Fruit fly (Drosophila melanogaster) whole organism: ENCODE data around the gene Aplip1.

Source experiments
- CG8478 ChIP-seq: fragments of >200 bp; optimal IDR thresholded peaks from 2 replicates; lab custom pipeline; 2018; ENCODE audit warnings: inconsistent platforms
- Dll ChIP-seq: fragments of >200 bp; optimal IDR thresholded peaks from 2 replicates; lab custom pipeline; 2017
- psq ChIP-seq: fragments of >200 bp; optimal IDR thresholded peaks from 2 replicates; lab custom pipeline; 2017
- usp ChIP-seq: fragments of >200 bp; optimal IDR thresholded peaks from 2 replicates; lab custom pipeline; 2017; ENCODE audit warnings: missing biosample characterization, missing genetic modification characterization, mixed read lengths

DNA sequence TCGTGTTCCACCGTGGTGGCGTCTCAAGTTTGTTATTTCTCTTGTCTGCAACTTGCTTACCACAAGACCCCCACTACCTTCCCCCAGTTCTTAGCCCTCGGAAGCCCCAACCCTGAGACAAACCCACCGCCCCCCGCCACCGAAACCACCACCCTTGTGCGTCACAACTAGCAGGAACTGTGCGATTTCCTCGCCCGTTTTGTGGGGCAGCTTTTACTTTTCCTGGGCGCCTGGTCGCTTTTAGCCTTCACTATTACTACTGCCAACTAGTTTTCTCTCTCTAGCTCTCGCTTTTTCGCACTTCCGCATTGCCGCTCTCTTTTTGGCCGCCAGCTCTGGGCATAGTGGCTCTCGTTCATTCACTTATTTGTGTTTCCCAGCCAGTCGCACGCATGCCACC is 49.6 kb upstream of the Aplip1 start:
- TF ChIP-seq Dll (lab: Kevin White, UChicago) (no peak), psq (lab: Kevin White, UChicago) (no peak), usp (GFP tag; lab: Kevin White, UChicago) (no peak), CG8478 (lab: Kevin White, UChicago) (no peak)
